Worm (Caenorhabditis elegans) whole organism, late embryonic: ENCODE data around the gene rpl-2.

ENCODE experiments used
- F13H6.1 ChIP-seq: sonication (generic microtip); optimal IDR thresholded peaks from 2 replicates; lab custom pipeline; 2016; ENCODE audit warnings: missing genetic modification characterization, missing compliant biosample characterization
- K09A11.1 ChIP-seq: sonication (generic microtip); optimal IDR thresholded peaks from 2 replicates; lab custom pipeline; 2017; ENCODE audit warnings: antibody characterized with exemption, mild to moderate bottlenecking, missing genetic modification characterization, missing compliant biosample characterization; ENCODE audit not compliant: insufficient read depth
- Y22D7AL.16 ChIP-seq: sonication (generic microtip); optimal IDR thresholded peaks from 2 replicates; lab custom pipeline; 2016; ENCODE audit warnings: missing genetic modification characterization, missing compliant biosample characterization
- ceh-19 ChIP-seq: fragments of 200-800 bp; sonication (Bioruptor generic); optimal IDR thresholded peaks from 2 replicates; lab custom pipeline; 2018; ENCODE audit warnings: mild to moderate bottlenecking, missing genetic modification characterization, missing compliant biosample characterization
- ceh-2 ChIP-seq: sonication (generic microtip); optimal IDR thresholded peaks from 2 replicates; lab custom pipeline; 2016; ENCODE audit warnings: missing genotype, missing genetic modification characterization, missing compliant biosample characterization
- ceh-22 ChIP-seq: sonication (generic microtip); optimal IDR thresholded peaks from 2 replicates; lab custom pipeline; 2017; ENCODE audit warnings: missing biosample characterization, missing genetic modification characterization
- ceh-48 ChIP-seq: sonication (generic microtip); optimal IDR thresholded peaks from 2 replicates; lab custom pipeline; 2016; ENCODE audit warnings: missing genetic modification characterization, inconsistent platforms, missing compliant biosample characterization
- ceh-6 ChIP-seq: fragments of 200-800 bp; sonication (Bioruptor generic); optimal IDR thresholded peaks from 2 replicates; lab custom pipeline; 2018; ENCODE audit warnings: mild to moderate bottlenecking, missing genetic modification characterization, missing compliant biosample characterization
- ceh-9 ChIP-seq: sonication (generic microtip); optimal IDR thresholded peaks from 2 replicates; lab custom pipeline; 2016; ENCODE audit warnings: mild to moderate bottlenecking, missing genetic modification characterization, inconsistent platforms, missing compliant biosample characterization
- che-1 ChIP-seq: sonication (generic microtip); optimal IDR thresholded peaks from 2 replicates; lab custom pipeline; 2016; ENCODE audit warnings: mild to moderate bottlenecking, missing genetic modification characterization, missing compliant biosample characterization
- dmd-4 ChIP-seq: sonication (generic microtip); optimal IDR thresholded peaks from 2 replicates; lab custom pipeline; 2016; ENCODE audit warnings: borderline replicate concordance, missing genetic modification characterization, missing compliant biosample characterization
- elt-2 ChIP-seq: sonication (generic microtip); optimal IDR thresholded peaks from 2 replicates; lab custom pipeline; 2016; ENCODE audit warnings: missing genetic modification reagents, missing genetic modification characterization, missing compliant biosample characterization
- ets-4 ChIP-seq: sonication (generic microtip); optimal IDR thresholded peaks from 2 replicates; lab custom pipeline; 2016; ENCODE audit warnings: missing genetic modification characterization, missing compliant biosample characterization
- fkh-10 ChIP-seq: fragments of 150-350 bp; optimal IDR thresholded peaks from 2 replicates; lab custom pipeline; 2014; ENCODE audit warnings: missing biosample characterization, missing genetic modification reagents, missing genetic modification characterization
- hlh-13 ChIP-seq: fragments of 200-800 bp; sonication (Bioruptor generic); optimal IDR thresholded peaks from 2 replicates; lab custom pipeline; 2018; ENCODE audit warnings: mild to moderate bottlenecking, missing genetic modification characterization, missing compliant biosample characterization
- nfya-1 ChIP-seq: sonication (generic microtip); optimal IDR thresholded peaks from 2 replicates; lab custom pipeline; 2017; ENCODE audit warnings: missing genetic modification characterization, mild to moderate bottlenecking, missing compliant biosample characterization, antibody characterized with exemption, moderate library complexity
- odd-2 ChIP-seq: sonication (generic microtip); optimal IDR thresholded peaks from 2 replicates; lab custom pipeline; 2017; ENCODE audit warnings: antibody characterized with exemption, mild to moderate bottlenecking, missing genetic modification characterization, missing compliant biosample characterization
- pag-3 ChIP-seq: sonication (generic microtip); optimal IDR thresholded peaks from 2 replicates; lab custom pipeline; 2016; ENCODE audit warnings: missing compliant biosample characterization, missing genetic modification characterization, borderline replicate concordance
- pha-4 ChIP-seq: fragments of 150-350 bp; optimal IDR thresholded peaks from 2 replicates; lab custom pipeline; 2018; ENCODE audit warnings: missing biosample characterization, missing genetic modification reagents, missing genetic modification characterization
- pqm-1 ChIP-seq: sonication (generic microtip); optimal IDR thresholded peaks from 2 replicates; lab custom pipeline; 2016; ENCODE audit warnings: missing genetic modification characterization, missing compliant biosample characterization
- pros-1 ChIP-seq: fragments of 150-350 bp; optimal IDR thresholded peaks from 2 replicates; lab custom pipeline; 2014; ENCODE audit warnings: missing biosample characterization, missing genetic modification reagents, missing genetic modification characterization
- ref-2 ChIP-seq: sonication (generic microtip); optimal IDR thresholded peaks from 2 replicates; lab custom pipeline; 2016; ENCODE audit warnings: missing genetic modification characterization, missing compliant biosample characterization
- rnt-1 ChIP-seq: sonication (generic microtip); optimal IDR thresholded peaks from 2 replicates; lab custom pipeline; 2016; ENCODE audit warnings: missing genetic modification characterization, missing compliant biosample characterization
- sdc-2 ChIP-seq: sonication (generic microtip); optimal IDR thresholded peaks from 2 replicates; lab custom pipeline; 2016; ENCODE audit warnings: missing genotype, missing genetic modification characterization, missing compliant biosample characterization
- tbx-7 ChIP-seq: sonication (generic microtip); optimal IDR thresholded peaks from 2 replicates; lab custom pipeline; 2016; ENCODE audit warnings: missing genotype, missing genetic modification characterization, missing compliant biosample characterization
- ttx-3 ChIP-seq: sonication (generic microtip); optimal IDR thresholded peaks from 2 replicates; lab custom pipeline; 2016; ENCODE audit warnings: missing genetic modification reagents, missing genetic modification characterization, missing compliant biosample characterization
- unc-3 ChIP-seq, 2 experiments: fragments of 200-800 bp in 1 of 2; sonication (Bioruptor generic) in 1 of 2; sonication (generic microtip) in 1 of 2; conservative IDR thresholded peaks in 1 of 2; optimal IDR thresholded peaks in 1 of 2; 2 replicates each; pipeline versions ENCODE4 v1.3.6 to Lab custom; 2016 to 2022; ENCODE audit warnings: missing compliant biosample characterization in 2 of 2, missing genetic modification characterization in 2 of 2, missing genetic modification reagents in 1 of 2
- unc-42 ChIP-seq: sonication (generic microtip); optimal IDR thresholded peaks from 2 replicates; lab custom pipeline; 2016; ENCODE audit warnings: missing genotype, missing genetic modification characterization, missing compliant biosample characterization
- zip-5 ChIP-seq: sonication (generic microtip); optimal IDR thresholded peaks from 2 replicates; lab custom pipeline; 2016; ENCODE audit warnings: missing genetic modification characterization, missing compliant biosample characterization

The rpl-2 gene

DNA sequence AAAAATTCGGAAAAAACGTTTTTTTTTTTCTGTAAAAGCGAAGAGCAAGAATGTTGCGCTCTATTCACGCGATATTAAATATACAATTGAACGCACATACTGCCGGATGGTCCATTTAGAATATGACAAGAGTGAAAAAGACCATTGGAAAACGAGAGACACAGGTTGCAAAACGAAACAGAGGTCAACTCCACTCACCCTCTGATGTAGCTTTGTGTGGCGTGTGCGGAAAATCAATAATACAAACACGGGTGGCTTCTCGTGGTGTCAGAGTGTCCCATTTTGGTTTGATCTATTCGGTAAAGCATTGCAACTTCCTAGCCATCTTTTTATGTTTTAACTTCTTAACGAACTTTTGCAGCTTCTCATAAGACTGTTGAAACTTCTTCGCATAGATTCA, 14.7 kb upstream of the rpl-2 start (continued):
- TF ChIP-seq ttx-3, result no peak

DNA sequence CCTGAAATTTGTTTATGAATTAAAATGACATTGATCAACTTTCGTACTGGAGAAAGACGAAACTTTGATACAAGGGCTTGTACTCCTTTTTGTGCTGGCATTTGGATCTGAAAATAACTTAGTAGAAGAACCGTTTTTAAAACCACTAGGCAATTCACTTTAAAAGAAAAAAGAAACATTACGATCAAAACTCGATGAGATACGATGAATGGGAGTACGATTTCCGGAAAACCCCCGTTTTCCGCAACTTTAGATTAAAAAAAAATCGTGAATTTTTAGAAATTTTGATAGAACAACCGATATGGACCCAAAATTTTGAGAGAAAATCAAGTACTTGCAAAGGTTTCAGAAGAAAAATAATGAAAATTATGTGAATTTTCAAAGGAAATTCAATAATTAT, 9.1 kb upstream of the rpl-2 start, which contains the start of gene B0250.8:
Gene B0250.8 (minus strand): TSS at position 101 of the 400 bp plus-strand sequence.
- TF ChIP-seq sdc-2 (tag; lab: Kevin White, UChicago) (no peak), tbx-7 (tag; lab: Kevin White, UChicago) (no peak), ceh-6 (no peak), pha-4 (tag; lab: Kevin White, UChicago) (no peak), ttx-3 (no peak), fkh-10 (GFP tag; lab: Kevin White, UChicago) (no peak), ref-2 (tag; lab: Kevin White, UChicago) (no peak), pros-1 (tag; lab: Kevin White, UChicago) (no peak), ets-4 (tag; lab: Kevin White, UChicago) (no peak), ceh-2 (tag; lab: Kevin White, UChicago) (no peak), K09A11.1 (tag; lab: Kevin White, UChicago) (no peak), pag-3 (tag; lab: Kevin White, UChicago) (no peak), dmd-4 (tag; lab: Kevin White, UChicago) (no peak), odd-2 (tag; lab: Kevin White, UChicago) (no peak), hlh-13 (GFP tag; lab: Kevin White, UChicago) (no peak), unc-42 (no peak)

ce11 chrV:20475029-20475428, 4.5 kb upstream of the rpl-2 start:
- TF ChIP-seq ceh-9 (tag; lab: Kevin White, UChicago), result no peak
- no peak for TF ChIP-seq che-1
- no peak for TF ChIP-seq ceh-48 (tag; lab: Kevin White, UChicago)
- no peak for TF ChIP-seq nfya-1 (tag; lab: Kevin White, UChicago)
- no peak for TF ChIP-seq Y22D7AL.16 (tag; lab: Kevin White, UChicago)

DNA sequence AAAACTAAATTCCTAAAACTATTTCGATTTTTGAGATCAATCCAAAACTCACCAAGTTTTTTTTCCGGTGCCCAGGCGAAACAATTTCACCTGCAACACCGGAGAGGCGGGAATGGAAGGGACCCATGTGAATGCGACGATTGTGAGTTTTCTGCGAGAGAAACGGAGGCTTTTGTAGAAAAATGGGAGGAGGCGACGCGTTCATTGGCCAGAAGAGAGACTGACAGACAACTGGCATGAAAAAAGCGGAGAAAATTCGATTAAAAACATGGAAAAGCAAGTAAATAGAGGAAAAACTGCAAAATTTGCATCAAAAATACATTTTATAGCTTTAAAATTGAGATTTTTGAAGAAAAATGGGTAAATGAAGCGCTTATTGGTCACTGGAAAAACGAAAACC, 3.7 kb upstream of the rpl-2 start, which contains the start of gene B0250.7:
Gene B0250.7 (minus strand): TSS at position 232 of the 400 bp plus-strand sequence.
- TF ChIP-seq unc-3 (GFP tag; conservative IDR thresholded peaks at IDR 0.05; lab: Robert Waterston, UW), result no peak
- TF ChIP-seq unc-3 (tag; optimal IDR thresholded peaks at IDR 0.05; lab: Kevin White, UChicago), result no peak
- TF ChIP-seq nfya-1 (tag; lab: Kevin White, UChicago), result peak; percentile 82

- TF ChIP-seq ceh-9 (tag; lab: Kevin White, UChicago) (no peak), tbx-7 (tag; lab: Kevin White, UChicago) (no peak), ceh-22 (tag; lab: Kevin White, UChicago) (no peak), K09A11.1 (tag; lab: Kevin White, UChicago) (no peak), ceh-19 (GFP tag; lab: Kevin White, UChicago) (no peak), rnt-1 (tag; lab: Kevin White, UChicago) (no peak), zip-5 (tag; lab: Kevin White, UChicago) (no peak), ceh-2 (tag; lab: Kevin White, UChicago) (no peak), pqm-1 (no peak), F13H6.1 (tag; lab: Kevin White, UChicago) (no peak), elt-2 (tag; lab: Kevin White, UChicago) (no peak)
These were observed 3.0 kb upstream of the rpl-2 start for ce11 chrV:20476514-20476913.

- no peak for TF ChIP-seq rnt-1 (tag; lab: Kevin White, UChicago)
- TF ChIP-seq pag-3 (tag; lab: Kevin White, UChicago), result no peak
- TF ChIP-seq Y22D7AL.16 (tag; lab: Kevin White, UChicago), result no peak
- TF ChIP-seq pros-1 (tag; lab: Kevin White, UChicago), result no peak
- no peak for TF ChIP-seq sdc-2 (tag; lab: Kevin White, UChicago)
These were observed 2.5 kb upstream of the rpl-2 start for ce11 chrV:20476981-20477380.
